Worm (Caenorhabditis elegans) whole organism, young adult: ENCODE results near the gene unc-42.

Experiments
- B0035.1 ChIP-seq: sonication (generic microtip); optimal IDR thresholded peaks from 2 replicates; lab custom pipeline; 2016; ENCODE audit warnings: missing genetic modification characterization, mild to moderate bottlenecking, missing compliant biosample characterization, missing genotype, missing genetic modification reagents
- B0261.1 ChIP-seq: sonication (generic microtip); optimal IDR thresholded peaks from 2 replicates; lab custom pipeline; 2016; ENCODE audit warnings: mild to moderate bottlenecking, missing genetic modification characterization, moderate library complexity, missing compliant biosample characterization
- C17E4.6 ChIP-seq: fragments of 200-800 bp; sonication (Bioruptor generic); IDR thresholded peaks from 2 replicates; pipeline ENCODE4 v1.3.6; 2022; ENCODE audit warnings: missing genetic modification reagents, missing genetic modification characterization, missing compliant biosample characterization
- D2030.7 ChIP-seq: fragments of 200-800 bp; sonication (Bioruptor generic); IDR thresholded peaks from 2 replicates; pipeline ENCODE4 v1.3.6; 2022; ENCODE audit warnings: missing genetic modification reagents, missing genetic modification characterization, missing compliant biosample characterization
- F33H1.4 ChIP-seq: fragments of 200-800 bp; sonication (Bioruptor generic); IDR thresholded peaks from 2 replicates; pipeline ENCODE4 v1.3.6; 2022; ENCODE audit warnings: missing genetic modification reagents, missing genetic modification characterization, missing compliant biosample characterization
- F55B11.4 ChIP-seq: sonication (generic microtip); optimal IDR thresholded peaks from 2 replicates; lab custom pipeline; 2016; ENCODE audit warnings: missing compliant biosample characterization, missing genetic modification characterization, borderline replicate concordance; ENCODE audit not compliant: insufficient read depth
- F57C9.4 ChIP-seq: sonication (generic microtip); optimal IDR thresholded peaks from 2 replicates; lab custom pipeline; 2017; ENCODE audit warnings: mild to moderate bottlenecking, missing genetic modification characterization, missing compliant biosample characterization
- T26A5.8 ChIP-seq: sonication (generic microtip); optimal IDR thresholded peaks from 2 replicates; lab custom pipeline; 2016; ENCODE audit warnings: missing genetic modification characterization, missing compliant biosample characterization
- Y53F4B.3 ChIP-seq: fragments of 200-800 bp; sonication (Bioruptor generic); IDR thresholded peaks from 2 replicates; pipeline ENCODE4 v1.3.6; 2022; ENCODE audit warnings: missing genetic modification reagents, missing genetic modification characterization, missing compliant biosample characterization
- Y53G8AR.9 ChIP-seq: fragments of 200-800 bp; sonication (Bioruptor generic); conservative IDR thresholded peaks from 2 replicates; pipeline ENCODE4 v1.3.6; 2022; ENCODE audit warnings: missing genetic modification reagents, missing genetic modification characterization, missing compliant biosample characterization
- Y67H2A.10 ChIP-seq: fragments of 200-800 bp; sonication (Bioruptor generic); conservative IDR thresholded peaks from 2 replicates; pipeline ENCODE4 v1.3.6; 2022; ENCODE audit warnings: missing genetic modification reagents, missing genetic modification characterization, missing compliant biosample characterization
- ama-1 ChIP-seq, 3 experiments: fragments of 150-350 bp in 1 of 3; sonication (generic microtip) in 2 of 3; optimal IDR thresholded peaks; 2 replicates each; lab custom pipeline; 2014 to 2018; ENCODE audit warnings: missing biosample characterization in 2 of 3, missing genetic modification characterization in 2 of 3, missing genetic modification reagents in 2 of 3
- cebp-2 ChIP-seq: fragments of 200-800 bp; sonication (Bioruptor generic); IDR thresholded peaks from 2 replicates; pipeline ENCODE4 v1.3.6; 2022; ENCODE audit warnings: missing genetic modification characterization, missing compliant biosample characterization
- ceh-100 ChIP-seq: fragments of 200-800 bp; sonication (Bioruptor generic); IDR thresholded peaks from 2 replicates; pipeline ENCODE4 v1.3.6; 2022; ENCODE audit warnings: missing genetic modification reagents, missing genetic modification characterization, missing compliant biosample characterization
- ceh-58 ChIP-seq: fragments of 200-800 bp; sonication (Bioruptor generic); IDR thresholded peaks from 2 replicates; pipeline ENCODE4 v1.3.6; 2022; ENCODE audit warnings: missing genetic modification characterization, missing compliant biosample characterization
- chd-7 ChIP-seq: sonication (generic microtip); optimal IDR thresholded peaks from 2 replicates; lab custom pipeline; 2016; ENCODE audit warnings: mild to moderate bottlenecking, missing genetic modification characterization, moderate library complexity, missing compliant biosample characterization
- him-1 ChIP-seq: sonication (generic microtip); optimal IDR thresholded peaks from 2 replicates; lab custom pipeline; 2016; ENCODE audit warnings: missing genotype, missing genetic modification reagents, missing genetic modification characterization, missing compliant biosample characterization
- hmg-1.2 ChIP-seq: fragments of 200-800 bp; sonication (Bioruptor generic); IDR thresholded peaks from 2 replicates; pipeline ENCODE4 v1.3.6; 2022; ENCODE audit warnings: missing genetic modification reagents, missing genetic modification characterization, missing compliant biosample characterization
- lin-40 ChIP-seq: sonication (generic microtip); optimal IDR thresholded peaks from 2 replicates; lab custom pipeline; 2016; ENCODE audit warnings: missing genetic modification characterization, mild to moderate bottlenecking, missing compliant biosample characterization, missing genotype, missing genetic modification reagents
- lsy-27 ChIP-seq: sonication (generic microtip); optimal IDR thresholded peaks from 2 replicates; lab custom pipeline; 2017; ENCODE audit warnings: missing genetic modification characterization, mild to moderate bottlenecking, missing compliant biosample characterization, antibody characterized with exemption, missing genotype, borderline replicate concordance; ENCODE audit not compliant: insufficient read depth
- madf-10 ChIP-seq: sonication (generic microtip); optimal IDR thresholded peaks from 2 replicates; lab custom pipeline; 2016; ENCODE audit warnings: mild to moderate bottlenecking, missing genetic modification characterization, missing compliant biosample characterization
- madf-3 ChIP-seq: fragments of 200-800 bp; sonication (Bioruptor generic); IDR thresholded peaks from 2 replicates; pipeline ENCODE4 v1.3.6; 2022; ENCODE audit warnings: missing genetic modification reagents, missing genetic modification characterization, missing compliant biosample characterization
- madf-6 ChIP-seq: fragments of 200-800 bp; sonication (Bioruptor generic); IDR thresholded peaks from 2 replicates; pipeline ENCODE4 v1.3.6; 2022; ENCODE audit warnings: missing genetic modification reagents, missing genetic modification characterization, missing compliant biosample characterization
- mel-28 ChIP-seq: sonication (generic microtip); optimal IDR thresholded peaks from 2 replicates; lab custom pipeline; 2016; ENCODE audit warnings: borderline replicate concordance, mild to moderate bottlenecking, missing genetic modification characterization, missing compliant biosample characterization
- nhr-120 ChIP-seq: fragments of 200-800 bp; sonication (Bioruptor generic); IDR thresholded peaks from 2 replicates; pipeline ENCODE4 v1.3.6; 2022; ENCODE audit warnings: missing genetic modification characterization, missing compliant biosample characterization
- nhr-27 ChIP-seq: fragments of 200-800 bp; sonication (Bioruptor generic); optimal IDR thresholded peaks from 2 replicates; lab custom pipeline; 2018; ENCODE audit warnings: mild to moderate bottlenecking, missing genetic modification characterization, moderate library complexity, missing compliant biosample characterization
- rec-8 ChIP-seq, 2 experiments: sonication (generic microtip); optimal IDR thresholded peaks; 2 replicates each; lab custom pipeline; 2016; ENCODE audit warnings: mild to moderate bottlenecking in 2 of 2, missing genetic modification characterization in 2 of 2, missing genetic modification reagents in 2 of 2, missing genotype in 2 of 2, missing biosample characterization in 1 of 2, missing compliant biosample characterization in 1 of 2, moderate library complexity in 1 of 2
- sea-2 ChIP-seq: fragments of 200-800 bp; sonication (Bioruptor generic); IDR thresholded peaks from 2 replicates; pipeline ENCODE4 v1.3.6; 2022; ENCODE audit warnings: missing genetic modification characterization, missing compliant biosample characterization
- snpc-1.1 ChIP-seq: sonication (generic microtip); optimal IDR thresholded peaks from 2 replicates; lab custom pipeline; 2017; ENCODE audit warnings: missing genetic modification characterization, mild to moderate bottlenecking, missing compliant biosample characterization, antibody characterized with exemption, moderate library complexity, missing genotype, missing genetic modification reagents; ENCODE audit not compliant: insufficient read depth
- snpc-1.3 ChIP-seq: sonication (generic microtip); optimal IDR thresholded peaks from 2 replicates; lab custom pipeline; 2017; ENCODE audit warnings: missing genetic modification characterization, mild to moderate bottlenecking, missing compliant biosample characterization, antibody characterized with exemption, moderate library complexity, missing genotype, missing genetic modification reagents; ENCODE audit not compliant: insufficient read depth
- somi-1 ChIP-seq: fragments of 200-800 bp; sonication (Bioruptor generic); optimal IDR thresholded peaks from 2 replicates; lab custom pipeline; 2018; ENCODE audit warnings: mild to moderate bottlenecking, missing genetic modification characterization, missing compliant biosample characterization
- tlf-1 ChIP-seq: fragments of 200-800 bp; sonication (Bioruptor generic); optimal IDR thresholded peaks from 2 replicates; lab custom pipeline; 2018; ENCODE audit warnings: mild to moderate bottlenecking, missing genetic modification characterization, missing compliant biosample characterization
- unc-130 ChIP-seq: sonication (generic microtip); optimal IDR thresholded peaks from 2 replicates; lab custom pipeline; 2016; ENCODE audit warnings: missing genetic modification reagents, missing genetic modification characterization, missing compliant biosample characterization
- ztf-25 ChIP-seq: fragments of 200-800 bp; sonication (Bioruptor generic); IDR thresholded peaks from 2 replicates; pipeline ENCODE4 v1.3.6; 2022; ENCODE audit warnings: missing genetic modification reagents, missing genetic modification characterization, missing compliant biosample characterization
- ztf-26 ChIP-seq: sonication (generic microtip); optimal IDR thresholded peaks from 2 replicates; lab custom pipeline; 2017; ENCODE audit warnings: missing genetic modification characterization, missing compliant biosample characterization
- ztf-28 ChIP-seq: fragments of 200-800 bp; sonication (Bioruptor generic); IDR thresholded peaks from 2 replicates; pipeline ENCODE4 v1.3.6; 2022; ENCODE audit warnings: missing genetic modification reagents, missing genetic modification characterization, missing compliant biosample characterization

Gene unc-42

DNA sequence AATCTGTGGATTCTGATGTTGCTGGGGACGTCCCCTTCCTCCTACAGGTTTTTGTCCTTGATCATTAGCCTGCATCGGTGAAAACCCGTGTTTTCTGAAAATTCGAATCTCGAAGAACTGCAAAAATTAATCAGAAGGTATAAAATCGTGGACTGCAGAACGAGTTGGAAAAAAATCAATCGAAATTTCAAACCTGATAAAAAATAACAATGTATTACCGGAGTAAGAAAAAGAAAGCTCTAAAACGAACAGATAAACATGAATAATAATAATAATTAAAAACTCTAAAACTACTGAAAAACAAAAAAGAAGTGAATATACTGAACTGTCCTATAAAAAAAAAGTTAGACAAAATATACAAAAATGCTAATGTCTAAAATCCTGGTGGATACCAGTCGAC is 13.8 kb upstream of the unc-42 start, which contains the start of gene F46B6.5:
F46B6.5 (minus strand) TSS at position 101 of the 400 bp plus-strand sequence.
- TF ChIP-seq ztf-25 (GFP tag; lab: Robert Waterston, UW) (0 out of 2 replicates have a peak, but pooled peaks have one; percentile 38), snpc-1.3 (tag; lab: Kevin White, UChicago) (no peak), ceh-100 (GFP tag; lab: Robert Waterston, UW) (no peak)

DNA sequence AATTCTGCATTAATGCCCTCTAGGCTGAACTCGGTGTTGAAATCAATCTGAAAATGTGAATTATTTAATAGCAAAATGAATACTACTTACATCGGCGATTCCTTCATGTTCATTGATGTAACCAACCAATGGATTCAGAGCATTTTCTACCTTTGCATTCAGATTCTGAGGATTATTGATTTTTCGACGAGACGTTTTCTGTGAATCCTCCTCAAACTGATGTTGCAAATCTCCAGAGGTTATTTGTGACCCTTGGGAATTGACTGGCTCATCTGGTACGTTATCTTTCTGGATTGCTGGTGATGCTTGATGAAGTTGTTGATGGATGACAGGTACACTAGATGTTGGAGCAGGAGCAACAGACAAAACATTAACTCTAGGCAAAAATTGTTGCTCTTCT is 12.9 kb upstream of the unc-42 start:
- no peak for TF ChIP-seq D2030.7 (GFP tag; lab: Robert Waterston, UW)
- TF ChIP-seq tlf-1: no peak
- TF ChIP-seq rec-8 (tag; optimal IDR thresholded peaks at IDR 0.05; lab: Kevin White, UChicago): no peak
- TF ChIP-seq nhr-27: no peak
- no peak for TF ChIP-seq F55B11.4
- no peak for TF ChIP-seq somi-1
- TF ChIP-seq unc-130 (GFP tag; lab: Kevin White, UChicago): no peak
- TF ChIP-seq madf-3 (GFP tag; lab: Robert Waterston, UW): no peak
- TF ChIP-seq B0035.1 (tag; lab: Kevin White, UChicago): no peak
- no peak for TF ChIP-seq F33H1.4
- TF ChIP-seq lin-40: no peak
- no peak for TF ChIP-seq him-1 (tag; lab: Kevin White, UChicago)
- no peak for TF ChIP-seq ztf-28
- no peak for TF ChIP-seq C17E4.6
- no peak for TF ChIP-seq T26A5.8 (tag; lab: Kevin White, UChicago)
- TF ChIP-seq, all 124 proteins: peak for 0

DNA sequence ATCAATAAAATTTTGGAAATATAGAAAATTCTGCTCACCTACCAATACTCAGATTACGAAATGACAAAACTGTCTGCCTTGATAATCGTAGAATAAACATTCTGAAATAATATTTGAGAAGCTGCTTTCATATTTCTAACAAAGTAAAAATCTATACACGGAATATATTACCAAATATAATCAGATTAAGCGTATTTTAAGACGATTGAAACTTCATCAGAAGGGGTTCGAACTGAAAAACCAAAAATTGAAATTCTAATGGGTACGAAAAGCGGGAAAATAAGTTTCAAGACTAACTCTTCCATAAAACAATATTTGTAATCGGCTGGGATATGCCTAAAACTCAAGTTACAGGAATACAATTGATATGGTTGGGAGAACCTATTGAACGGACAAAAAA is 10.2 kb upstream of the unc-42 start, which contains the start of gene F46B6.4:
F46B6.4 (minus strand) TSS at position 101 of the 400 bp plus-strand sequence.
- no peak for TF ChIP-seq ceh-100 (GFP tag; lab: Robert Waterston, UW)
- TF ChIP-seq C17E4.6: no peak
- no peak for TF ChIP-seq ama-1 (optimal IDR thresholded peaks at IDR 0.05; lab: Kevin White, UChicago)
- TF ChIP-seq ama-1 (GFP tag; optimal IDR thresholded peaks at IDR 0.05; lab: Kevin White, UChicago): no peak
- TF ChIP-seq Y67H2A.10 (GFP tag; lab: Robert Waterston, UW): no peak
- TF ChIP-seq lsy-27: no peak
- TF ChIP-seq hmg-1.2 (GFP tag; lab: Robert Waterston, UW): no peak
- TF ChIP-seq Y53G8AR.9 (GFP tag; lab: Robert Waterston, UW): no peak
- no peak for TF ChIP-seq ztf-26
- no peak for TF ChIP-seq B0035.1 (tag; lab: Kevin White, UChicago)
- TF ChIP-seq Y53F4B.3 (GFP tag; lab: Robert Waterston, UW): no peak
- TF ChIP-seq chd-7 (tag; lab: Kevin White, UChicago): no peak
- TF ChIP-seq F33H1.4: no peak
- TF ChIP-seq B0261.1: no peak
- no peak for TF ChIP-seq mel-28 (tag; lab: Kevin White, UChicago)
- TF ChIP-seq nhr-27: no peak

DNA sequence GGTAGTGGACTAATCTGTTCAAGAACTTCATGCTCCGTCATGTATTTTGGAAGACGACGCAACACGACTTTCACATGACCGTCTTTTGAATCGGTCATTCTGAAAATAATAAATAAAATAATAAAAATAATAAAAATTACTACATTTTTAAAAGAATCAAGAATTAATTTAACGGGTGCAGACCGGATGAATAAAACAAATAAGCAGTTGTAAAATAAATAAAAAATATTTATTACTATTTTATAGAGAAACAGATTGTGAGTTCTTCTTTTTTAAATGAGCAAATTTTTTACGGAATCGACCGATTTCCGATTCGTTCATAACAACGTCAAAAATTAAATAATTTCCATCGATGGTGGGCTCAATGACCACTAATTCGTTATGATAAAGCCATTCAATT is 8.5 kb upstream of the unc-42 start, which contains the start of gene smg-4:
smg-4 (minus strand) TSS at position 101 of the 400 bp plus-strand sequence.
- TF ChIP-seq sea-2 (GFP tag; lab: Robert Waterston, UW): no peak
- TF ChIP-seq madf-6: 0 out of 2 replicates have a peak, but pooled peaks have one; percentile 10

DNA sequence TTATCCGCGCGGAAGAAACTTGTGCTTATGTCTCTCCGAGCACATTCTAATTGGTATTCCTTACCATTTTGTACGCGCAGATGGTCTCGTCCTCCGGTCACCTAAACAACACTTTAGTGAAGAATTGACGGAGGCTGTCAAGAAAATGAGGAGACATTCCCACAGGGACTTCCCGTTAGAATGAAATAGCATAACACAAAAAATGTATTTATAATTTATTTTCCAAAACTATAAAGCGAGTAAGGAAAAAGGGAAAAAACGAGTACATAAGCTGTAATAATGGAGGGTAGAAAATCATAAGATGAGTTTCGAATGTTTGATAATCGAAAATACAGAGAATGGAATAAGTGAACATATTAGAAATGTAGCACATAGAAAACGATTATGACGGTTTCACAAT is 6.5 kb upstream of the unc-42 start, which contains the start of gene F46B6.12:
F46B6.12 (minus strand) TSS at position 101 of the 400 bp plus-strand sequence.
- TF ChIP-seq ceh-58 (GFP tag; lab: Robert Waterston, UW) (no peak), Y53F4B.3 (GFP tag; lab: Robert Waterston, UW) (no peak), F55B11.4 (no peak), madf-6 (no peak), F57C9.4 (tag; lab: Kevin White, UChicago) (no peak), cebp-2 (GFP tag; lab: Robert Waterston, UW) (no peak), C17E4.6 (no peak), nhr-120 (GFP tag; lab: Robert Waterston, UW) (no peak), snpc-1.1 (tag; lab: Kevin White, UChicago) (no peak), madf-10 (tag; lab: Kevin White, UChicago) (no peak)
- TF ChIP-seq, all 124 proteins: peak for 0
